5 fruit fly cellular contexts compared by ENCODE assay signal in the genomic region with DNA sequence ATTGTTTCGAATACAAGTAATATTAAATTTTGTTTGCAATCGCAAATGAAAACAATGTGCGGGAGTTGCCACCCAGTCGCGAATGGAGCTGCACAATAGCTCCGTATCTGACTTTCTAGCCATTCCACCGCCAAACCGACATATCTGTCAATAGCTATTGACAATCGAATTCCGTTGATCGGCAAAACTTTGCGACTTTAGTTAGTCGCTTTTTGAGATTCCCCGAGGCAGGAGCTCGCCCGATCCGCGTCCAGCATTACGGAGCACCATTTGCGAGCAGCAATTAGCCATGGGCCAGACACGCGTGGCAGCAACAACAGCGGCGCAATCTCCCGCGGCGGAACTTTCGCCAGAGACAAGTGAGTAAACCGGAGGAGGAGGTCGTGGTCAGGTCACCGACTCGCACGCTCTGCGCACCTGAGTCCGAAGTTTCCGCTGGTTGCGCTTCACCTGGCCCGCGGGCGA.
TF ChIP-seq lines count a peak whose summit lies in the region.

Gene CG4291, minus strand, starts transcription at position 84 of the 465 bp plus-strand sequence.
Gene kraken, plus strand, starts transcription at position 122 of the 465 bp plus-strand sequence.

TF ChIP-seq in whole organism, adult, 20 proteins besides CTCF, POLR2A, EP300 and RAD21 (continued from another document):
- TF ChIP-seq cnc (optimal IDR thresholded peaks at IDR 0.05; lab: Kevin White, UChicago) (no peak), bab1 (GFP tag; optimal IDR thresholded peaks at IDR 0.05; lab: Kevin White, UChicago) (peak; percentile 72), CG7101 (tag; optimal IDR thresholded peaks at IDR 0.05; lab: Kevin White, UChicago) (peak; percentile 63), CG12768 (GFP tag; optimal IDR thresholded peaks at IDR 0.05; lab: Kevin White, UChicago) (peak; percentile 87)

TF ChIP-seq in whole organism, embryonic, 481 proteins besides CTCF, POLR2A, EP300 and RAD21 (continued from another document and continues in another):
- TF ChIP-seq Bdp1 (GFP tag; optimal IDR thresholded peaks at IDR 0.05; lab: Kevin White, UChicago), result peak; percentile 11
- peak; percentile 21 for TF ChIP-seq Max (GFP tag; optimal IDR thresholded peaks at IDR 0.05; lab: Kevin White, UChicago)
- peak; percentile 39 for TF ChIP-seq fd3F (GFP tag; optimal IDR thresholded peaks at IDR 0.05; lab: Kevin White, UChicago)
- peak; percentile 63 for TF ChIP-seq CG13296 (GFP tag; optimal IDR thresholded peaks at IDR 0.05; lab: Kevin White, UChicago)
- no peak for TF ChIP-seq CG15073 (GFP tag; optimal IDR thresholded peaks at IDR 0.05; lab: Kevin White, UChicago)
- peak; percentile 22; the same call in 1 of the 2 replicates for TF ChIP-seq unc-4 (GFP tag; IDR thresholded peaks at IDR 0.05; lab: Robert Waterston, UW; ENCODE audit: partially characterized antibody)
- TF ChIP-seq Gsc (GFP tag; IDR thresholded peaks at IDR 0.05; lab: Robert Waterston, UW), result no peak
- TF ChIP-seq Lhr (GFP tag; optimal IDR thresholded peaks at IDR 0.05; lab: Kevin White, UChicago), result peak; percentile 23
- TF ChIP-seq run (tag; optimal IDR thresholded peaks at IDR 0.05; lab: Kevin White, UChicago), result no peak
- 0 out of 2 replicates have a peak, but pooled peaks have one; percentile 17 for TF ChIP-seq Awh (GFP tag; IDR thresholded peaks at IDR 0.05; lab: Robert Waterston, UW)
- TF ChIP-seq Side (GFP tag; optimal IDR thresholded peaks at IDR 0.05; lab: Kevin White, UChicago), result peak; percentile 9
- no peak for TF ChIP-seq fd64A (GFP tag; optimal IDR thresholded peaks at IDR 0.05; lab: Kevin White, UChicago)
- peak; percentile 59 for TF ChIP-seq CG2678 (tag; optimal IDR thresholded peaks at IDR 0.05; lab: Kevin White, UChicago)
- peak; percentile 26; the same call in 1 of the 2 replicates for TF ChIP-seq CG14667 (GFP tag; IDR thresholded peaks at IDR 0.05; lab: Robert Waterston, UW)
- no peak for TF ChIP-seq fru (optimal IDR thresholded peaks at IDR 0.05; lab: Kevin White, UChicago)
- TF ChIP-seq CG14441 (GFP tag; IDR thresholded peaks at IDR 0.05; lab: Robert Waterston, UW), result peak; percentile 57
- no peak; the same call in 2 of the 3 replicates for TF ChIP-seq CG11560 (tag; IDR thresholded peaks at IDR 0.05; lab: Robert Waterston, UW)
- no peak for TF ChIP-seq Ravus (GFP tag; IDR thresholded peaks at IDR 0.05; lab: Robert Waterston, UW)
- TF ChIP-seq NFAT (GFP tag; IDR thresholded peaks at IDR 0.05; lab: Robert Waterston, UW), result peak; percentile 83
- TF ChIP-seq CG3407 (GFP tag; optimal IDR thresholded peaks at IDR 0.05; lab: Kevin White, UChicago), result no peak
- TF ChIP-seq usp (GFP tag; optimal IDR thresholded peaks at IDR 0.05; lab: Kevin White, UChicago), result no peak
- peak; percentile 57 for TF ChIP-seq kah (GFP tag; optimal IDR thresholded peaks at IDR 0.05; lab: Kevin White, UChicago)
- TF ChIP-seq CG11085 (GFP tag; IDR thresholded peaks at IDR 0.05; lab: Robert Waterston, UW), result peak; percentile 31; the same call in 1 of the 2 replicates
- no peak for TF ChIP-seq esg (GFP tag; conservative IDR thresholded peaks at IDR 0.05; lab: Robert Waterston, UW)
- no peak for TF ChIP-seq tio (GFP tag; optimal IDR thresholded peaks at IDR 0.05; lab: Kevin White, UChicago)
- peak; percentile 11 for TF ChIP-seq tx (GFP tag; optimal IDR thresholded peaks at IDR 0.05; lab: Kevin White, UChicago)
- peak; percentile 66 for TF ChIP-seq CG30403 (GFP tag; optimal IDR thresholded peaks at IDR 0.05; lab: Kevin White, UChicago)
- TF ChIP-seq CG10321 (GFP tag; IDR thresholded peaks at IDR 0.05; lab: Robert Waterston, UW), result peak; percentile 42; the same call in 1 of the 2 replicates
- peak; percentile 58 for TF ChIP-seq HLH54F (GFP tag; optimal IDR thresholded peaks at IDR 0.05; lab: Kevin White, UChicago)

TF ChIP-seq in whole organism, prepupa, 60 proteins besides CTCF, POLR2A, EP300 and RAD21 (continued from another document):
- TF ChIP-seq CG6163 (GFP tag; IDR thresholded peaks at IDR 0.05; lab: Robert Waterston, UW), result peak; percentile 46; the same call in 1 of the 3 replicates
- TF ChIP-seq Smox (GFP tag; optimal IDR thresholded peaks at IDR 0.05; lab: Kevin White, UChicago), result peak; percentile 20
- peak; percentile 13 for TF ChIP-seq CG32006 (GFP tag; optimal IDR thresholded peaks at IDR 0.05; lab: Kevin White, UChicago)
- TF ChIP-seq CG8119 (GFP tag; IDR thresholded peaks at IDR 0.05; lab: Robert Waterston, UW), result no peak
- TF ChIP-seq svp (GFP tag; lab: Kevin White, UChicago), result peak; percentile 83
- no peak for TF ChIP-seq net (GFP tag; optimal IDR thresholded peaks at IDR 0.05; lab: Kevin White, UChicago)
- no peak for TF ChIP-seq Sox15 (GFP tag; optimal IDR thresholded peaks at IDR 0.05; lab: Kevin White, UChicago)
- peak; percentile 24 for TF ChIP-seq lz (GFP tag; optimal IDR thresholded peaks at IDR 0.05; lab: Kevin White, UChicago)
- peak; percentile 54 for TF ChIP-seq topi (GFP tag; optimal IDR thresholded peaks at IDR 0.05; lab: Kevin White, UChicago)
- TF ChIP-seq CG1621 (tag; optimal IDR thresholded peaks at IDR 0.05; lab: Kevin White, UChicago), result peak; percentile 75
- TF ChIP-seq vri (GFP tag; optimal IDR thresholded peaks at IDR 0.05; lab: Kevin White, UChicago), result peak; percentile 18
- peak; percentile 47 for TF ChIP-seq CG31627 (GFP tag; optimal IDR thresholded peaks at IDR 0.05; lab: Kevin White, UChicago)
- TF ChIP-seq acj6 (GFP tag; optimal IDR thresholded peaks at IDR 0.05; lab: Kevin White, UChicago), result peak; percentile 3
- no peak for TF ChIP-seq fd85E (GFP tag; optimal IDR thresholded peaks at IDR 0.05; lab: Kevin White, UChicago)
- TF ChIP-seq Sox102F (GFP tag; optimal IDR thresholded peaks at IDR 0.05; lab: Kevin White, UChicago), result no peak
- TF ChIP-seq fkh (GFP tag; optimal IDR thresholded peaks at IDR 0.05; lab: Kevin White, UChicago), result peak; percentile 90
- TF ChIP-seq CG6854 (GFP tag; optimal IDR thresholded peaks at IDR 0.05; lab: Kevin White, UChicago), result no peak
- TF ChIP-seq CG3919 (GFP tag; optimal IDR thresholded peaks at IDR 0.05; lab: Kevin White, UChicago), result peak; percentile 54
- TF ChIP-seq CG34406 (GFP tag; optimal IDR thresholded peaks at IDR 0.05; lab: Kevin White, UChicago), result peak; percentile 5
- no peak for TF ChIP-seq CG6808 (GFP tag; optimal IDR thresholded peaks at IDR 0.05; lab: Kevin White, UChicago)
- TF ChIP-seq CG11294 (GFP tag; IDR thresholded peaks at IDR 0.05; lab: Robert Waterston, UW), result 0 out of 2 replicates have a peak, but pooled peaks have one; percentile 8
- no peak for TF ChIP-seq CG10631 (GFP tag; optimal IDR thresholded peaks at IDR 0.05; lab: Kevin White, UChicago)
- no peak for TF ChIP-seq Eip93F (GFP tag; optimal IDR thresholded peaks at IDR 0.05; lab: Kevin White, UChicago)
- TF ChIP-seq achi (GFP tag; optimal IDR thresholded peaks at IDR 0.05; lab: Kevin White, UChicago), result peak; percentile 33
- TF ChIP-seq ss (GFP tag; optimal IDR thresholded peaks at IDR 0.05; lab: Kevin White, UChicago), result peak; percentile 3 to 22
- TF ChIP-seq CG3032 (tag; optimal IDR thresholded peaks at IDR 0.05; lab: Kevin White, UChicago), result peak; percentile 18
- no peak for TF ChIP-seq CG7368 (GFP tag; optimal IDR thresholded peaks at IDR 0.05; lab: Kevin White, UChicago)
- TF ChIP-seq CG9139 (GFP tag; optimal IDR thresholded peaks at IDR 0.05; lab: Kevin White, UChicago), result no peak
- peak; percentile 20 for TF ChIP-seq pdm3 (GFP tag; optimal IDR thresholded peaks at IDR 0.05; lab: Kevin White, UChicago)
- TF ChIP-seq CG16779 (tag; optimal IDR thresholded peaks at IDR 0.05; lab: Kevin White, UChicago), result peak; percentile 32
TF ChIP-seq in whole organism, prepupa: peak in this region for 29.

TF ChIP-seq in whole organism, pupa, 21 proteins besides CTCF, POLR2A, EP300 and RAD21 (continued from another document):
- TF ChIP-seq rn (GFP tag; IDR thresholded peaks at IDR 0.05; lab: Robert Waterston, UW), result no peak
- TF ChIP-seq CG9948 (tag; optimal IDR thresholded peaks at IDR 0.05; lab: Kevin White, UChicago), result no peak
- TF ChIP-seq CG10348 (GFP tag; IDR thresholded peaks at IDR 0.05; lab: Robert Waterston, UW), result no peak

TF ChIP-seq in whole organism, wandering third instar larva, 38 proteins besides CTCF, POLR2A, EP300 and RAD21 (continued from another document):
- peak; percentile 49 for TF ChIP-seq Sp1 (GFP tag; optimal IDR thresholded peaks at IDR 0.05; lab: Kevin White, UChicago)
- TF ChIP-seq Dif (GFP tag; optimal IDR thresholded peaks at IDR 0.05; lab: Kevin White, UChicago; ENCODE audit: partially characterized antibody), result no peak
- TF ChIP-seq ey (GFP tag; optimal IDR thresholded peaks at IDR 0.05; lab: Kevin White, UChicago), result peak; percentile 36
- peak; percentile 43 for TF ChIP-seq br (GFP tag; optimal IDR thresholded peaks at IDR 0.05; lab: Kevin White, UChicago)
- peak; percentile 45 for TF ChIP-seq CG9705 (GFP tag; optimal IDR thresholded peaks at IDR 0.05; lab: Kevin White, UChicago)
